ENCODE assay signal across 2 worm cellular contexts in genomic region chrIV:14953802-14954201, ce11.
TF ChIP-seq lines count a peak whose summit lies in the region.

No protein-coding gene starts in this region.

TF ChIP-seq in whole organism, L4 larva, 104 proteins besides CTCF, POLR2A, EP300 and RAD21:
- TF ChIP-seq tag-97 (GFP tag; IDR thresholded peaks at IDR 0.05; lab: Robert Waterston, UW) (no peak), madf-9 (GFP tag; conservative IDR thresholded peaks at IDR 0.05; lab: Robert Waterston, UW) (no peak), mxl-2 (GFP tag; conservative IDR thresholded peaks at IDR 0.05; lab: Robert Waterston, UW) (no peak), lin-15B (tag; optimal IDR thresholded peaks at IDR 0.05; lab: Kevin White, UChicago) (no peak), skn-1 (tag; optimal IDR thresholded peaks at IDR 0.05; lab: Kevin White, UChicago) (no peak), unc-39 (tag; optimal IDR thresholded peaks at IDR 0.05; lab: Kevin White, UChicago) (no peak), ceh-82 (tag; optimal IDR thresholded peaks at IDR 0.05; lab: Kevin White, UChicago) (no peak), nhr-48 (tag; optimal IDR thresholded peaks at IDR 0.05; lab: Kevin White, UChicago) (no peak), dmd-8 (GFP tag; IDR thresholded peaks at IDR 0.05; lab: Robert Waterston, UW) (no peak), daf-12 (tag; optimal IDR thresholded peaks at IDR 0.05; lab: Kevin White, UChicago) (no peak), ztf-7 (tag; optimal IDR thresholded peaks at IDR 0.05; lab: Kevin White, UChicago) (no peak), nhr-42 (GFP tag; IDR thresholded peaks at IDR 0.05; lab: Robert Waterston, UW) (no peak), ama-1 (optimal IDR thresholded peaks at IDR 0.05; lab: Kevin White, UChicago) (no peak), aha-1 (tag; lab: Kevin White, UChicago) (no peak), rbr-2 (tag; optimal IDR thresholded peaks at IDR 0.05; lab: Kevin White, UChicago) (no peak), snpc-1.2 (GFP tag; IDR thresholded peaks at IDR 0.05; lab: Robert Waterston, UW) (peak; percentile 79), F49E8.2 (tag; optimal IDR thresholded peaks at IDR 0.05; lab: Kevin White, UChicago; ENCODE audit: borderline replicate concordance) (peak; percentile 64), ZK546.5 (tag; optimal IDR thresholded peaks at IDR 0.05; lab: Kevin White, UChicago) (no peak), zfp-2 (tag; optimal IDR thresholded peaks at IDR 0.05; lab: Kevin White, UChicago) (no peak), attf-4 (tag; optimal IDR thresholded peaks at IDR 0.05; lab: Kevin White, UChicago) (no peak), unc-62 (GFP tag; optimal IDR thresholded peaks at IDR 0.05 in 1 of 2; lab: Kevin White, UChicago) (no peak), unc-62 (tag; optimal IDR thresholded peaks at IDR 0.05; lab: Kevin White, UChicago) (no peak), nhr-41 (GFP tag; IDR thresholded peaks at IDR 0.05; lab: Robert Waterston, UW) (no peak), lim-7 (GFP tag; IDR thresholded peaks at IDR 0.05; lab: Robert Waterston, UW) (no peak), duxl-1 (tag; optimal IDR thresholded peaks at IDR 0.05; lab: Kevin White, UChicago; ENCODE audit: poor library complexity) (no peak), dve-1 (tag; optimal IDR thresholded peaks at IDR 0.05; lab: Kevin White, UChicago; ENCODE audit: insufficient read depth) (no peak), F10B5.3 (tag; optimal IDR thresholded peaks at IDR 0.05; lab: Kevin White, UChicago) (no peak), spr-1 (tag; optimal IDR thresholded peaks at IDR 0.05; lab: Kevin White, UChicago) (no peak), pha-4 (GFP tag; IDR thresholded peaks at IDR 0.05; lab: Robert Waterston, UW) (0 out of 2 replicates have a peak, but pooled peaks have one; percentile 11), pha-4 (tag; optimal IDR thresholded peaks at IDR 0.05; lab: Kevin White, UChicago) (no peak), aly-2 (tag; optimal IDR thresholded peaks at IDR 0.05; lab: Kevin White, UChicago) (no peak), mdl-1 (tag; optimal IDR thresholded peaks at IDR 0.05; lab: Kevin White, UChicago) (no peak), Y48G9A.11 (GFP tag; IDR thresholded peaks at IDR 0.05; lab: Robert Waterston, UW) (0 out of 2 replicates have a peak, but pooled peaks have one; percentile 17), mep-1 (tag; optimal IDR thresholded peaks at IDR 0.05; lab: Kevin White, UChicago) (no peak), lin-13 (GFP tag; optimal IDR thresholded peaks at IDR 0.05; lab: Kevin White, UChicago) (no peak), dpl-1 (GFP tag; optimal IDR thresholded peaks at IDR 0.05; lab: Kevin White, UChicago) (no peak), ceh-32 (tag; optimal IDR thresholded peaks at IDR 0.05; lab: Kevin White, UChicago; ENCODE audit: poor library complexity) (no peak), R02D3.7 (tag; optimal IDR thresholded peaks at IDR 0.05; lab: Kevin White, UChicago) (no peak), ces-1 (GFP tag; optimal IDR thresholded peaks at IDR 0.05; lab: Kevin White, UChicago) (no peak), fkh-10 (GFP tag; optimal IDR thresholded peaks at IDR 0.05; lab: Kevin White, UChicago) (no peak), ZK337.2 (GFP tag; IDR thresholded peaks at IDR 0.05; lab: Robert Waterston, UW) (no peak), T20F7.1 (GFP tag; optimal IDR thresholded peaks at IDR 0.05; lab: Kevin White, UChicago) (no peak), lin-38 (GFP tag; IDR thresholded peaks at IDR 0.05; lab: Robert Waterston, UW) (peak; percentile 52), egl-43 (GFP tag; IDR thresholded peaks at IDR 0.05; lab: Robert Waterston, UW) (no peak), nhr-6 (tag; optimal IDR thresholded peaks at IDR 0.05; lab: Kevin White, UChicago) (no peak)

TF ChIP-seq in whole organism, young adult, 124 proteins besides CTCF, POLR2A, EP300 and RAD21:
- TF ChIP-seq tbp1 (GFP tag; optimal IDR thresholded peaks at IDR 0.05; lab: Kevin White, UChicago), result peak; percentile 45
- no peak for TF ChIP-seq ama-1 (optimal IDR thresholded peaks at IDR 0.05; lab: Kevin White, UChicago)
- TF ChIP-seq ama-1 (GFP tag; optimal IDR thresholded peaks at IDR 0.05; lab: Kevin White, UChicago), result peak in 1 of 2 experiments; percentile 73
- TF ChIP-seq somi-1 (GFP tag; optimal IDR thresholded peaks at IDR 0.05; lab: Kevin White, UChicago), result no peak
- TF ChIP-seq hsf-1 (GFP tag; IDR thresholded peaks at IDR 0.05; lab: Robert Waterston, UW), result peak; percentile 42; the same call in 1 of the 2 replicates
- peak; percentile 52 for TF ChIP-seq F49E8.2 (tag; optimal IDR thresholded peaks at IDR 0.05; lab: Kevin White, UChicago; ENCODE audit: insufficient read depth)
- no peak for TF ChIP-seq egl-44 (GFP tag; IDR thresholded peaks at IDR 0.05; lab: Robert Waterston, UW)
- TF ChIP-seq snpc-3.4 (tag; optimal IDR thresholded peaks at IDR 0.05; lab: Kevin White, UChicago), result peak; percentile 22
- TF ChIP-seq attf-6 (GFP tag; IDR thresholded peaks at IDR 0.05; lab: Robert Waterston, UW), result peak; percentile 91
- TF ChIP-seq nhr-27 (tag; optimal IDR thresholded peaks at IDR 0.05; lab: Kevin White, UChicago), result no peak
- TF ChIP-seq bed-2 (GFP tag; IDR thresholded peaks at IDR 0.05; lab: Robert Waterston, UW), result no peak
- no peak for TF ChIP-seq cebp-2 (GFP tag; IDR thresholded peaks at IDR 0.05; lab: Robert Waterston, UW)
- no peak for TF ChIP-seq efl-1 (GFP tag; optimal IDR thresholded peaks at IDR 0.05; lab: Kevin White, UChicago)
- TF ChIP-seq snpc-4 (GFP tag; optimal IDR thresholded peaks at IDR 0.05; lab: Kevin White, UChicago), result peak; percentile 68
- TF ChIP-seq snpc-4 (tag; optimal IDR thresholded peaks at IDR 0.05; lab: Kevin White, UChicago), result peak in 1 of 4 experiments; percentile 93
- no peak for TF ChIP-seq ztf-26 (tag; optimal IDR thresholded peaks at IDR 0.05; lab: Kevin White, UChicago)
- no peak for TF ChIP-seq lin-26 (GFP tag; IDR thresholded peaks at IDR 0.05; lab: Robert Waterston, UW)
- peak; percentile 60 for TF ChIP-seq athp-1 (tag; optimal IDR thresholded peaks at IDR 0.05; lab: Kevin White, UChicago)
- no peak for TF ChIP-seq ceh-27 (GFP tag; optimal IDR thresholded peaks at IDR 0.05; lab: Kevin White, UChicago)
- TF ChIP-seq F33H1.4 (GFP tag; IDR thresholded peaks at IDR 0.05; lab: Robert Waterston, UW), result peak; percentile 39
- TF ChIP-seq rec-8 (tag; optimal IDR thresholded peaks at IDR 0.05; lab: Kevin White, UChicago), result peak in 1 of 2 experiments; percentile 0
- peak; percentile 41 for TF ChIP-seq him-1 (tag; optimal IDR thresholded peaks at IDR 0.05; lab: Kevin White, UChicago)
- TF ChIP-seq hrde-1 (tag; optimal IDR thresholded peaks at IDR 0.05; lab: Kevin White, UChicago; ENCODE audit: borderline replicate concordance), result peak; percentile 60
- 0 out of 2 replicates have a peak, but pooled peaks have one; percentile 57 for TF ChIP-seq aptf-3 (GFP tag; IDR thresholded peaks at IDR 0.05; lab: Robert Waterston, UW)
- 0 out of 2 replicates have a peak, but pooled peaks have one; percentile 5 for TF ChIP-seq hmg-1.2 (GFP tag; IDR thresholded peaks at IDR 0.05; lab: Robert Waterston, UW)
- TF ChIP-seq mes-4 (tag; optimal IDR thresholded peaks at IDR 0.05; lab: Kevin White, UChicago), result no peak
- TF ChIP-seq madf-6 (GFP tag; IDR thresholded peaks at IDR 0.05; lab: Robert Waterston, UW), result peak; percentile 30; the same call in 1 of the 2 replicates
- TF ChIP-seq snpc-1.3 (tag; optimal IDR thresholded peaks at IDR 0.05; lab: Kevin White, UChicago; ENCODE audit: insufficient read depth), result no peak
- no peak for TF ChIP-seq B0336.3 (GFP tag; IDR thresholded peaks at IDR 0.05; lab: Robert Waterston, UW)
- TF ChIP-seq die-1 (tag; optimal IDR thresholded peaks at IDR 0.05; lab: Kevin White, UChicago), result no peak
- no peak for TF ChIP-seq akir-1 (GFP tag; optimal IDR thresholded peaks at IDR 0.05; lab: Kevin White, UChicago)

Comparison
In these comparisons a context has a peak if more than half of its experiments do, and no peak if none do; other contexts are left out.
1. Of the 7 proteins assayed by ChIP-seq in both whole organism, young adult and whole organism, L4 larva: peak only in whole organism, young adult: none; only in whole organism, L4 larva: none; in both: F49E8.2; in neither: 3; mixed calls (peak in some experiments, not most) for 3.